Worm (Caenorhabditis elegans) whole organism, L3 larva: ENCODE measurements around the gene C33C12.11.

Experiments used
- ama-1 ChIP-seq: fragments of 150-350 bp; optimal IDR thresholded peaks from 2 replicates; lab custom pipeline; 2018
- egl-27 ChIP-seq: sonication (generic microtip); optimal IDR thresholded peaks from 4 replicates; lab custom pipeline; 2017; ENCODE audit warnings: missing biosample characterization, missing genetic modification reagents, missing genetic modification characterization
- eor-1 ChIP-seq, 2 experiments: fragments of 150-350 bp; optimal IDR thresholded peaks; 2 replicates each; lab custom pipeline; 2014 to 2018; ENCODE audit warnings: missing biosample characterization in 2 of 2, missing genetic modification characterization in 2 of 2
- fos-1 ChIP-seq: fragments of 150-350 bp; optimal IDR thresholded peaks from 2 replicates; lab custom pipeline; 2014; ENCODE audit warnings: missing biosample characterization, missing genetic modification characterization
- mdl-1 ChIP-seq: fragments of 150-350 bp; optimal IDR thresholded peaks from 2 replicates; lab custom pipeline; 2014; ENCODE audit warnings: missing biosample characterization, missing genetic modification characterization
- nhr-76 ChIP-seq: fragments of 150-350 bp; sonication (generic microtip); optimal IDR thresholded peaks from 5 replicates; lab custom pipeline; 2014; ENCODE audit warnings: missing biosample characterization, missing genetic modification characterization
- nhr-77 ChIP-seq: fragments of 150-350 bp; optimal IDR thresholded peaks from 2 replicates; lab custom pipeline; 2014; ENCODE audit warnings: missing biosample characterization, missing genetic modification characterization
- pha-4 ChIP-seq: fragments of 150-350 bp; optimal IDR thresholded peaks from 2 replicates; lab custom pipeline; 2014; ENCODE audit warnings: missing biosample characterization, missing genetic modification reagents, missing genetic modification characterization
- unc-39 ChIP-seq: sonication (generic microtip); optimal IDR thresholded peaks from 4 replicates; lab custom pipeline; 2017; ENCODE audit warnings: missing biosample characterization, missing genetic modification characterization

ce11 chrII:2122091-2122490 is 41.5 kb downstream of the C33C12.11 start, which contains the start of gene math-37:
- TF ChIP-seq unc-39 (no peak), nhr-76 (no peak), ama-1 (lab: Kevin White, UChicago) (no peak), pha-4 (no peak), nhr-77 (tag; lab: Kevin White, UChicago) (no peak), fos-1 (no peak), egl-27 (tag; lab: Kevin White, UChicago) (no peak), eor-1 (tag; optimal IDR thresholded peaks at IDR 0.05; lab: Kevin White, UChicago) (no peak), mdl-1 (tag; lab: Kevin White, UChicago) (no peak)
